Fruit fly (Drosophila melanogaster) whole organism: ENCODE data around the gene CecA1.

Experiments used
- CG8478 ChIP-seq: fragments of >200 bp; optimal IDR thresholded peaks from 2 replicates; lab custom pipeline; 2018; ENCODE audit warnings: inconsistent platforms
- psq ChIP-seq: fragments of >200 bp; optimal IDR thresholded peaks from 2 replicates; lab custom pipeline; 2017

dm6 chr3R:30259561-30259960, 48.9 kb downstream of the CecA1 start:
- TF ChIP-seq CG8478 (lab: Kevin White, UChicago) (no peak), psq (lab: Kevin White, UChicago) (no peak)
